Fruit fly (Drosophila melanogaster): Measurements from ENCODE around the gene CG17139.

- TF ChIP-seq CTCF (optimal IDR thresholded peaks at IDR 0.05): no peak
- TF ChIP-seq CG8478 (optimal IDR thresholded peaks at IDR 0.05): no peak
These were observed 24.4 kb upstream of the CG17139 start, which contains the start of gene CG12517 for dm6 chr2L:10869867-10870266.

Measured in S2 (cell line).